Worm (Caenorhabditis elegans) whole organism, L4 larva: ENCODE measurements around the gene mth-2.

Experiments
- F26F4.8 ChIP-seq: fragments of 200-800 bp; sonication (Bioruptor generic); conservative IDR thresholded peaks from 2 replicates; pipeline ENCODE4 v1.3.6; 2022; ENCODE audit warnings: missing genetic modification characterization, missing compliant biosample characterization
- F37D6.2 ChIP-seq: sonication (generic microtip); optimal IDR thresholded peaks from 2 replicates; lab custom pipeline; 2016; ENCODE audit warnings: mild to moderate bottlenecking, missing genetic modification characterization, missing compliant biosample characterization
- F49E8.2 ChIP-seq: sonication (generic microtip); optimal IDR thresholded peaks from 2 replicates; lab custom pipeline; 2016; ENCODE audit warnings: missing compliant biosample characterization, mild to moderate bottlenecking, missing genetic modification characterization, borderline replicate concordance
- T26A8.4 ChIP-seq: fragments of 200-800 bp; sonication (Bioruptor generic); IDR thresholded peaks from 2 replicates; pipeline ENCODE4 v1.3.6; 2022; ENCODE audit warnings: missing genetic modification characterization, missing compliant biosample characterization
- Y48G9A.11 ChIP-seq: fragments of 200-800 bp; sonication (Bioruptor generic); IDR thresholded peaks from 2 replicates; pipeline ENCODE4 v1.3.6; 2022; ENCODE audit warnings: missing genetic modification reagents, missing genetic modification characterization, missing compliant biosample characterization
- Y75B8A.6 ChIP-seq: fragments of 200-800 bp; sonication (Bioruptor generic); IDR thresholded peaks from 2 replicates; pipeline ENCODE4 v1.3.6; 2022; ENCODE audit warnings: missing genetic modification reagents, missing genetic modification characterization, missing compliant biosample characterization
- ZK337.2 ChIP-seq: fragments of 200-800 bp; sonication (Bioruptor generic); IDR thresholded peaks from 2 replicates; pipeline ENCODE4 v1.3.6; 2022; ENCODE audit warnings: missing genetic modification reagents, missing genetic modification characterization, missing compliant biosample characterization
- aha-1 ChIP-seq: fragments of 150-350 bp; peaks from one replicate; lab custom pipeline; 2014; ENCODE audit warnings: missing biosample characterization, missing genetic modification characterization
- ama-1 ChIP-seq: fragments of 150-350 bp; optimal IDR thresholded peaks from 2 replicates; lab custom pipeline; 2014; ENCODE audit warnings: inconsistent platforms, mixed read lengths
- arid-1 ChIP-seq: fragments of 200-800 bp; sonication (Bioruptor generic); conservative IDR thresholded peaks from 2 replicates; pipeline ENCODE4 v1.3.6; 2022; ENCODE audit warnings: missing genetic modification reagents, missing genetic modification characterization, missing compliant biosample characterization
- ceh-20 ChIP-seq: fragments of 200-800 bp; sonication (Bioruptor generic); IDR thresholded peaks from 2 replicates; pipeline ENCODE4 v1.3.6; 2022; ENCODE audit warnings: missing genetic modification reagents, missing genetic modification characterization, missing compliant biosample characterization
- cey-2 ChIP-seq: sonication (generic microtip); optimal IDR thresholded peaks from 3 replicates; lab custom pipeline; 2017; ENCODE audit warnings: missing genetic modification characterization, mild to moderate bottlenecking, missing compliant biosample characterization, antibody characterized with exemption, borderline replicate concordance; ENCODE audit not compliant: insufficient read depth
- daf-16 ChIP-seq, 3 experiments: sonication (generic microtip); optimal IDR thresholded peaks; 2 replicates each; lab custom pipeline; 2016 to 2017; ENCODE audit warnings: missing genetic modification characterization in 3 of 3, missing genetic modification reagents in 3 of 3, mild to moderate bottlenecking in 2 of 3, missing compliant biosample characterization in 2 of 3, missing biosample characterization in 1 of 3, moderate library complexity in 1 of 3
- daf-19 ChIP-seq: fragments of 200-800 bp; sonication (Bioruptor generic); conservative IDR thresholded peaks from 2 replicates; pipeline ENCODE4 v1.3.6; 2022; ENCODE audit warnings: missing genetic modification characterization, missing compliant biosample characterization
- dmd-6 ChIP-seq: fragments of 200-800 bp; sonication (Bioruptor generic); IDR thresholded peaks from 2 replicates; pipeline ENCODE4 v1.3.6; 2022; ENCODE audit warnings: missing genetic modification reagents, missing genetic modification characterization, missing compliant biosample characterization
- dmd-8 ChIP-seq: fragments of 200-800 bp; sonication (Bioruptor generic); IDR thresholded peaks from 2 replicates; pipeline ENCODE4 v1.3.6; 2022; ENCODE audit warnings: missing genetic modification characterization, missing compliant biosample characterization
- dmd-9 ChIP-seq: fragments of 200-800 bp; sonication (Bioruptor generic); IDR thresholded peaks from 2 replicates; pipeline ENCODE4 v1.3.6; 2022; ENCODE audit warnings: missing genetic modification reagents, missing genetic modification characterization, missing compliant biosample characterization
- egl-43 ChIP-seq: fragments of 200-800 bp; sonication (Bioruptor generic); IDR thresholded peaks from 2 replicates; pipeline ENCODE4 v1.3.6; 2022; ENCODE audit warnings: missing genetic modification reagents, missing genetic modification characterization, missing compliant biosample characterization
- fos-1 ChIP-seq: fragments of 150-350 bp; optimal IDR thresholded peaks from 2 replicates; lab custom pipeline; 2014; ENCODE audit warnings: missing biosample characterization, missing genetic modification characterization
- hif-1 ChIP-seq, 2 experiments: sonication (generic microtip); optimal IDR thresholded peaks; 2 replicates each; lab custom pipeline; 2016 to 2017; ENCODE audit warnings: missing compliant biosample characterization in 2 of 2, missing genetic modification characterization in 2 of 2, missing genetic modification reagents in 2 of 2, missing genotype in 2 of 2, mild to moderate bottlenecking in 1 of 2
- hlh-30 ChIP-seq: sonication (generic microtip); optimal IDR thresholded peaks from 2 replicates; lab custom pipeline; 2017; ENCODE audit warnings: antibody characterized with exemption, mild to moderate bottlenecking, missing genetic modification characterization, missing compliant biosample characterization; ENCODE audit not compliant: insufficient read depth
- hmg-1.1 ChIP-seq: fragments of 200-800 bp; sonication (Bioruptor generic); IDR thresholded peaks from 2 replicates; pipeline ENCODE4 v1.3.6; 2022; ENCODE audit warnings: missing genetic modification reagents, missing genetic modification characterization, missing compliant biosample characterization
- lin-1 ChIP-seq: fragments of 200-800 bp; sonication (Bioruptor generic); IDR thresholded peaks from 2 replicates; pipeline ENCODE4 v1.3.6; 2022; ENCODE audit warnings: missing genetic modification reagents, missing genetic modification characterization, missing compliant biosample characterization
- lin-13 ChIP-seq: fragments of 150-350 bp; optimal IDR thresholded peaks from 2 replicates; lab custom pipeline; 2014; ENCODE audit warnings: missing biosample characterization, missing genetic modification reagents, missing genetic modification characterization
- lin-38 ChIP-seq: fragments of 200-800 bp; sonication (Bioruptor generic); IDR thresholded peaks from 2 replicates; pipeline ENCODE4 v1.3.6; 2022; ENCODE audit warnings: missing genetic modification reagents, missing genetic modification characterization, missing compliant biosample characterization
- madf-9 ChIP-seq: fragments of 200-800 bp; sonication (Bioruptor generic); conservative IDR thresholded peaks from 2 replicates; pipeline ENCODE4 v1.3.6; 2022; ENCODE audit warnings: missing genetic modification reagents, missing genetic modification characterization, missing compliant biosample characterization
- nhr-42 ChIP-seq: fragments of 200-800 bp; sonication (Bioruptor generic); IDR thresholded peaks from 2 replicates; pipeline ENCODE4 v1.3.6; 2022; ENCODE audit warnings: missing genetic modification characterization, missing compliant biosample characterization
- nhr-48 ChIP-seq: sonication (generic microtip); optimal IDR thresholded peaks from 2 replicates; lab custom pipeline; 2016; ENCODE audit warnings: mild to moderate bottlenecking, missing genetic modification characterization, missing compliant biosample characterization
- pha-4 ChIP-seq, 2 experiments: fragments of 150-350 bp in 1 of 2; fragments of 200-800 bp in 1 of 2; sonication (Bioruptor generic) in 1 of 2; IDR thresholded peaks in 1 of 2; optimal IDR thresholded peaks in 1 of 2; 2 replicates each; pipeline versions ENCODE4 v1.3.6 to Lab custom; 2014 to 2022; ENCODE audit warnings: missing genetic modification characterization in 2 of 2, missing genetic modification reagents in 2 of 2, missing biosample characterization in 1 of 2, missing compliant biosample characterization in 1 of 2
- php-3 ChIP-seq: fragments of 200-800 bp; sonication (Bioruptor generic); IDR thresholded peaks from 2 replicates; pipeline ENCODE4 v1.3.6; 2022; ENCODE audit warnings: missing genetic modification reagents, missing genetic modification characterization, missing compliant biosample characterization
- spr-1 ChIP-seq: sonication (generic microtip); optimal IDR thresholded peaks from 2 replicates; lab custom pipeline; 2016; ENCODE audit warnings: mild to moderate bottlenecking, missing genetic modification characterization, missing compliant biosample characterization
- tra-1 ChIP-seq: fragments of 200-800 bp; sonication (Bioruptor generic); IDR thresholded peaks from 2 replicates; pipeline ENCODE4 v1.3.6; 2022; ENCODE audit warnings: missing genetic modification reagents, missing genetic modification characterization, missing compliant biosample characterization
- unc-130 ChIP-seq: sonication (generic microtip); optimal IDR thresholded peaks from 2 replicates; lab custom pipeline; 2016; ENCODE audit warnings: missing genetic modification reagents, missing genetic modification characterization, missing compliant biosample characterization
- unc-62 ChIP-seq, 3 experiments: fragments of 150-350 bp in 1 of 3; sonication (generic microtip); optimal IDR thresholded peaks in 2 of 3; peaks in 1 of 3; 1 replicate in 1 of 3; 2 replicates in 2 of 3; lab custom pipeline; 2014 to 2017; ENCODE audit warnings: missing biosample characterization in 3 of 3, missing genetic modification characterization in 3 of 3, missing genetic modification reagents in 3 of 3, missing genotype in 1 of 3
- zfp-3 ChIP-seq: fragments of 200-800 bp; sonication (Bioruptor generic); conservative IDR thresholded peaks from 2 replicates; pipeline ENCODE4 v1.3.6; 2022; ENCODE audit warnings: missing genetic modification reagents, missing genetic modification characterization, missing compliant biosample characterization
- zip-11 ChIP-seq: fragments of 200-800 bp; sonication (Bioruptor generic); IDR thresholded peaks from 2 replicates; pipeline ENCODE4 v1.3.6; 2022; ENCODE audit warnings: missing genetic modification characterization, missing compliant biosample characterization
- zip-2 ChIP-seq: fragments of 150-350 bp; optimal IDR thresholded peaks from 2 replicates; lab custom pipeline; 2014; ENCODE audit warnings: missing biosample characterization, missing genetic modification characterization

The mth-2 gene

DNA sequence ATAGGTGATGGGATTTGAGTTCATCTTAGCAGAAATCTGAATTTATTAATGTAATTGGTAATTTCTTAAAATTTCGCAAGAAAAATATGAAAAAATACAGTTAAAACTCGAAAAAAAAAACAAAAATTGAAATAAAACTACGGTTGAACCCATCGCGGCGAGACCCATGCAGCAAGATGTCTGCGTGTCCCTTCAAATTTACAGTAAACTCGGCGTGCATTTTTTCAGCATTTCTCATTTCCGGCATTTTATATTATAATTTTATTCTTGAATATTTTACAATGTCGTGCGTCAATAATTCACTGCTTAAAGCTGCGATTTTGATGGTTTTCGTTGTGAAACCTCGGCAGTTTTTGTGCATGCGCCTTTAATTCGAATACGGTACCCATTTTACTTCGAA is 41.8 kb upstream of the mth-2 start, which contains the start of gene fbxc-43:
TSS of gene fbxc-43 (minus strand) at position 38 of the 400 bp plus-strand sequence.
- TF ChIP-seq dmd-8 (GFP tag; lab: Robert Waterston, UW) (no peak), F37D6.2 (tag; lab: Kevin White, UChicago) (no peak), dmd-9 (GFP tag; lab: Robert Waterston, UW) (no peak), T26A8.4 (no peak), ceh-20 (GFP tag; lab: Robert Waterston, UW) (no peak), php-3 (GFP tag; lab: Robert Waterston, UW) (no peak), zip-2 (no peak), spr-1 (tag; lab: Kevin White, UChicago) (no peak), aha-1 (no peak), fos-1 (no peak), dmd-6 (GFP tag; lab: Robert Waterston, UW) (no peak), egl-43 (no peak), hif-1 (tag; optimal IDR thresholded peaks at IDR 0.05; lab: Kevin White, UChicago) (no peak), nhr-48 (tag; lab: Kevin White, UChicago) (no peak), F26F4.8 (GFP tag; lab: Robert Waterston, UW) (no peak), madf-9 (no peak)
- TF ChIP-seq, all 104 proteins: peak for 0

ce11 chrII:4230816-4231435 is 36.8 kb upstream of the mth-2 start, which contains the start of gene C16A11.10:
TSS of gene C16A11.10 (plus strand) at chrII:4231385.
- peak; percentile 42 for TF ChIP-seq aha-1
- peak in 1 of 2 experiments; percentile 60 for TF ChIP-seq unc-62 (GFP tag; optimal IDR thresholded peaks at IDR 0.05 in 1 of 2; lab: Kevin White, UChicago)
- no peak for TF ChIP-seq unc-62 (tag; optimal IDR thresholded peaks at IDR 0.05; lab: Kevin White, UChicago)
- TF ChIP-seq daf-19 (GFP tag; lab: Robert Waterston, UW) = no peak

ce11 chrII:4229106-4229708 is 35.1 kb upstream of the mth-2 start, which contains the start of gene C16A11.3:
TSS of gene C16A11.3 (plus strand) at chrII:4229545.
- 0 out of 2 replicates have a peak, but pooled peaks have one; percentile 28 for TF ChIP-seq zfp-3
- peak; percentile 70 for TF ChIP-seq lin-38 (GFP tag; lab: Robert Waterston, UW)
- no peak for TF ChIP-seq tra-1 (GFP tag; lab: Robert Waterston, UW)
- TF ChIP-seq Y48G9A.11 (GFP tag; lab: Robert Waterston, UW) = peak; percentile 43
- no peak for TF ChIP-seq unc-62 (GFP tag; optimal IDR thresholded peaks at IDR 0.05 in 1 of 2; lab: Kevin White, UChicago)
- no peak for TF ChIP-seq unc-62 (tag; optimal IDR thresholded peaks at IDR 0.05; lab: Kevin White, UChicago)
- TF ChIP-seq lin-13 (GFP tag; lab: Kevin White, UChicago) = no peak
- TF ChIP-seq Y75B8A.6 (GFP tag; lab: Robert Waterston, UW) = no peak
- TF ChIP-seq nhr-42 (GFP tag; lab: Robert Waterston, UW) = no peak
- no peak for TF ChIP-seq daf-16 (GFP tag; optimal IDR thresholded peaks at IDR 0.05; lab: Kevin White, UChicago)
- TF ChIP-seq daf-16 (tag; optimal IDR thresholded peaks at IDR 0.05; lab: Kevin White, UChicago) = no peak
- peak; percentile 41; the same call in 1 of the 2 replicates for TF ChIP-seq arid-1 (GFP tag; lab: Robert Waterston, UW)
- TF ChIP-seq hmg-1.1 = no peak
- TF ChIP-seq F49E8.2 (tag; lab: Kevin White, UChicago) = peak; percentile 79
- TF ChIP-seq aha-1 = no peak
- TF ChIP-seq ama-1 (lab: Kevin White, UChicago) = no peak
- no peak for TF ChIP-seq hlh-30 (tag; lab: Kevin White, UChicago)
- TF ChIP-seq cey-2 (tag; lab: Kevin White, UChicago) = no peak
- TF ChIP-seq dmd-6 (GFP tag; lab: Robert Waterston, UW) = no peak
- no peak for TF ChIP-seq ZK337.2 (GFP tag; lab: Robert Waterston, UW)
- no peak for TF ChIP-seq nhr-48 (tag; lab: Kevin White, UChicago)
- TF ChIP-seq unc-130 (GFP tag; lab: Kevin White, UChicago) = peak; percentile 58
- 0 out of 2 replicates have a peak, but pooled peaks have one; percentile 26 for TF ChIP-seq lin-1 (GFP tag; lab: Robert Waterston, UW)
- no peak for TF ChIP-seq daf-19 (GFP tag; lab: Robert Waterston, UW)
- TF ChIP-seq pha-4 (GFP tag; IDR thresholded peaks at IDR 0.05; lab: Robert Waterston, UW) = peak; percentile 44; the same call in 1 of the 2 replicates
- TF ChIP-seq pha-4 (tag; optimal IDR thresholded peaks at IDR 0.05; lab: Kevin White, UChicago) = no peak
- TF ChIP-seq zip-11 = no peak
